Worm (Caenorhabditis elegans) whole organism, L3 larva: ENCODE measurements around the gene EEED8.2.

Source experiments
- R02D3.7 ChIP-seq: fragments of 150-350 bp; optimal IDR thresholded peaks from 2 replicates; lab custom pipeline; 2014; ENCODE audit warnings: missing biosample characterization, missing genetic modification characterization
- ceh-16 ChIP-seq: sonication (generic microtip); optimal IDR thresholded peaks from 2 replicates; lab custom pipeline; 2017; ENCODE audit warnings: missing biosample characterization, missing genetic modification characterization
- ceh-82 ChIP-seq: fragments of 150-350 bp; optimal IDR thresholded peaks from 2 replicates; lab custom pipeline; 2014; ENCODE audit warnings: missing biosample characterization, missing genetic modification characterization
- ceh-9 ChIP-seq: sonication (generic microtip); optimal IDR thresholded peaks from 2 replicates; lab custom pipeline; 2018; ENCODE audit warnings: missing biosample characterization, missing genetic modification characterization
- daf-12 ChIP-seq: fragments of 150-350 bp; optimal IDR thresholded peaks from 2 replicates; lab custom pipeline; 2014; ENCODE audit warnings: missing biosample characterization, missing genetic modification reagents, missing genetic modification characterization
- egl-27 ChIP-seq: sonication (generic microtip); optimal IDR thresholded peaks from 4 replicates; lab custom pipeline; 2017; ENCODE audit warnings: missing biosample characterization, missing genetic modification reagents, missing genetic modification characterization
- egl-5 ChIP-seq: fragments of 150-350 bp; optimal IDR thresholded peaks from 2 replicates; lab custom pipeline; 2017; ENCODE audit warnings: missing biosample characterization, missing genetic modification reagents, missing genetic modification characterization, inconsistent platforms
- elt-1 ChIP-seq: fragments of 150-350 bp; optimal IDR thresholded peaks from 2 replicates; lab custom pipeline; 2014; ENCODE audit warnings: missing biosample characterization, missing genetic modification characterization
- elt-2 ChIP-seq: sonication (generic microtip); optimal IDR thresholded peaks from 2 replicates; lab custom pipeline; 2016; ENCODE audit warnings: missing genetic modification reagents, mild to moderate bottlenecking, missing genetic modification characterization, missing compliant biosample characterization
- elt-3 ChIP-seq, 3 experiments: fragments of 150-350 bp in 1 of 3; sonication (generic microtip) in 2 of 3; optimal IDR thresholded peaks; 2 replicates in 2 of 3; 4 replicates in 1 of 3; lab custom pipeline; 2014 to 2017; ENCODE audit warnings: missing biosample characterization in 3 of 3, missing genetic modification characterization in 3 of 3
- eor-1 ChIP-seq, 2 experiments: fragments of 150-350 bp; optimal IDR thresholded peaks; 2 replicates each; lab custom pipeline; 2014 to 2018; ENCODE audit warnings: missing biosample characterization in 2 of 2, missing genetic modification characterization in 2 of 2
- fkh-10 ChIP-seq: sonication (generic microtip); optimal IDR thresholded peaks from 2 replicates; lab custom pipeline; 2017; ENCODE audit warnings: missing biosample characterization, missing genetic modification reagents, missing genetic modification characterization
- fkh-2 ChIP-seq: fragments of 150-350 bp; optimal IDR thresholded peaks from 2 replicates; lab custom pipeline; 2014; ENCODE audit warnings: missing biosample characterization, missing genetic modification reagents, missing genetic modification characterization
- fos-1 ChIP-seq: fragments of 150-350 bp; optimal IDR thresholded peaks from 2 replicates; lab custom pipeline; 2014; ENCODE audit warnings: missing biosample characterization, missing genetic modification characterization
- hmg-11 ChIP-seq: sonication (generic microtip); optimal IDR thresholded peaks from 2 replicates; lab custom pipeline; 2016; ENCODE audit warnings: missing genetic modification characterization, missing compliant biosample characterization
- lsy-12 ChIP-seq: sonication (generic microtip); optimal IDR thresholded peaks from 2 replicates; lab custom pipeline; 2016; ENCODE audit warnings: mild to moderate bottlenecking, missing genetic modification characterization, missing compliant biosample characterization
- nfya-1 ChIP-seq: sonication (generic microtip); optimal IDR thresholded peaks from 2 replicates; lab custom pipeline; 2017; ENCODE audit warnings: missing genetic modification characterization, mild to moderate bottlenecking, missing compliant biosample characterization, antibody characterized with exemption, moderate library complexity; ENCODE audit not compliant: insufficient read depth
- nhr-12 ChIP-seq: fragments of 150-350 bp; optimal IDR thresholded peaks from 2 replicates; lab custom pipeline; 2014; ENCODE audit warnings: missing biosample characterization, missing genetic modification characterization
- nhr-23 ChIP-seq: fragments of 150-350 bp; optimal IDR thresholded peaks from 2 replicates; lab custom pipeline; 2014; ENCODE audit warnings: missing biosample characterization, missing genetic modification reagents, missing genetic modification characterization
- nhr-237 ChIP-seq: fragments of 150-350 bp; optimal IDR thresholded peaks from 2 replicates; lab custom pipeline; 2014; ENCODE audit warnings: missing biosample characterization, missing genetic modification characterization
- nhr-25 ChIP-seq: sonication (generic microtip); optimal IDR thresholded peaks from 2 replicates; lab custom pipeline; 2017; ENCODE audit warnings: missing biosample characterization, missing genetic modification characterization
- nhr-28 ChIP-seq: fragments of 150-350 bp; optimal IDR thresholded peaks from 2 replicates; lab custom pipeline; 2014; ENCODE audit warnings: missing biosample characterization, missing genetic modification characterization
- nhr-43 ChIP-seq: sonication (generic microtip); optimal IDR thresholded peaks from 2 replicates; lab custom pipeline; 2016; ENCODE audit warnings: mild to moderate bottlenecking, missing genetic modification characterization, missing compliant biosample characterization; ENCODE audit not compliant: poor library complexity, severe bottlenecking
- nhr-76 ChIP-seq: fragments of 150-350 bp; sonication (generic microtip); optimal IDR thresholded peaks from 5 replicates; lab custom pipeline; 2014; ENCODE audit warnings: missing biosample characterization, missing genetic modification characterization
- nhr-77 ChIP-seq: fragments of 150-350 bp; optimal IDR thresholded peaks from 2 replicates; lab custom pipeline; 2014; ENCODE audit warnings: missing biosample characterization, missing genetic modification characterization
- pha-4 ChIP-seq: fragments of 150-350 bp; optimal IDR thresholded peaks from 2 replicates; lab custom pipeline; 2014; ENCODE audit warnings: missing biosample characterization, missing genetic modification reagents, missing genetic modification characterization
- pqm-1 ChIP-seq: fragments of 150-350 bp; optimal IDR thresholded peaks from 2 replicates; lab custom pipeline; 2017; ENCODE audit warnings: missing biosample characterization, missing genetic modification characterization, inconsistent platforms
- skn-1 ChIP-seq: fragments of 150-350 bp; optimal IDR thresholded peaks from 2 replicates; lab custom pipeline; 2014; ENCODE audit warnings: missing biosample characterization, missing genetic modification characterization
- snpc-4 ChIP-seq: fragments of 150-350 bp; optimal IDR thresholded peaks from 2 replicates; lab custom pipeline; 2014; ENCODE audit warnings: missing biosample characterization, missing genetic modification characterization
- tbx-2 ChIP-seq: sonication (generic microtip); optimal IDR thresholded peaks from 2 replicates; lab custom pipeline; 2016; ENCODE audit warnings: mild to moderate bottlenecking, missing genetic modification characterization, missing compliant biosample characterization
- unc-39 ChIP-seq: sonication (generic microtip); optimal IDR thresholded peaks from 4 replicates; lab custom pipeline; 2017; ENCODE audit warnings: missing biosample characterization, missing genetic modification characterization
- unc-62 ChIP-seq: fragments of 150-350 bp; sonication (generic microtip); optimal IDR thresholded peaks from 4 replicates; lab custom pipeline; 2014; ENCODE audit warnings: missing biosample characterization, missing genetic modification reagents, missing genetic modification characterization
- ztf-11 ChIP-seq: fragments of 150-350 bp; optimal IDR thresholded peaks from 2 replicates; lab custom pipeline; 2014; ENCODE audit warnings: missing biosample characterization, missing genetic modification characterization

The EEED8.2 gene

DNA sequence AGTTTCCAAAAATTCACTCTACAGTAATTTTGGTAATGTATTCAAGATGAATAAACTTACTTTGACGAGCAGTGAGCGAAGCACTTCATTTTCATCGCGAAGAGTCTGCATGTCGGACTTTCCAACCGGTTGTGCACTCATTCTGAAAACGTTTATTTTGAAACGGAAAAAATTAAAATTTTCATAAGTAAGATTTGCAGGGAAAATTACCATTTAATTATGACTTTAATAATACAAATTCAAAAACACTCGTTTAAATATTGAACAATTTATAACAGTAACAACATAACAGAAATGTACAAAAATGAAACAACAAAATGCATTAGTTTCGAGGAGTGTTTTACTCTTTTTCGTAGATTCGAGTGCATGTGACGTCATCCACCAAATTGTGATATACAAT lies 4.0 kb upstream of the EEED8.2 start, which contains the start of the genes EEED8.13 and EEED8.18:
Gene EEED8.13, minus strand, starts transcription at position 101 of the 400 bp plus-strand sequence.
Gene EEED8.18, minus strand, starts transcription at position 144 of the 400 bp plus-strand sequence.
- no peak for TF ChIP-seq unc-39 (tag; lab: Kevin White, UChicago)
- no peak for TF ChIP-seq nhr-12 (tag; lab: Kevin White, UChicago)
- no peak for TF ChIP-seq egl-5 (tag; lab: Kevin White, UChicago)
- no peak for TF ChIP-seq elt-2 (tag; lab: Kevin White, UChicago)
- TF ChIP-seq nhr-77 (tag; lab: Kevin White, UChicago): no peak
- TF ChIP-seq lsy-12: no peak
- no peak for TF ChIP-seq nhr-23 (tag; lab: Kevin White, UChicago)
- TF ChIP-seq tbx-2 (tag; lab: Kevin White, UChicago): no peak
- TF ChIP-seq ceh-16: no peak

- no peak for TF ChIP-seq fkh-2 (tag; lab: Kevin White, UChicago)
- TF ChIP-seq nhr-43: no peak
- no peak for TF ChIP-seq nfya-1
Measured at ce11 chrII:5414040-5414439, 2.5 kb upstream of the EEED8.2 start, which contains the start of the genes EEED8.14 and EEED8.3. EEED8.14 (minus strand) TSS chrII:5414052. EEED8.3 (plus strand) TSS chrII:5414276.

DNA sequence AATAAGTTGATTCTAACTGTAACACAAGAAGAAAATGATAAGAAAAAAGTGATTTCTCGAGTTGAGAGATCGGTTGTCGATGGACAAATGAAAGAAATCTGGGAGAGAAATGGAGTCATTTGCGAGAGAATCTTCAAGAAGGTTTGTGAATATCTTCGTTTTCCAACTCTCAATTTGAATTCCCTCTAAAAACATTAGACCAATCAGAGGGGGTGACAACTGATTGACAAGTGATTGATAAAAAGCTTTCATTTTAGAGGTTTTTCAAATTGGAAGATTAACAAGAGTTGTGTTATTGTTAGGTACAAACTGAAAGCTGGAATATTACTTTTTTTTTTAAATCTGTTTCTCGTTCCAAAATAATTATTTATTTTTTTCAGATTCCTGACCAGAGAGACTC lies 1.4 kb downstream of the EEED8.2 start:
- TF ChIP-seq fos-1 (tag; lab: Kevin White, UChicago) (no peak), skn-1 (no peak), nhr-28 (tag; lab: Kevin White, UChicago) (no peak), nhr-237 (tag; lab: Kevin White, UChicago) (no peak), lsy-12 (no peak), snpc-4 (tag; lab: Kevin White, UChicago) (no peak), nhr-43 (no peak), R02D3.7 (tag; lab: Kevin White, UChicago) (no peak), ztf-11 (tag; lab: Kevin White, UChicago) (no peak), nhr-23 (tag; lab: Kevin White, UChicago) (no peak), elt-2 (tag; lab: Kevin White, UChicago) (no peak), egl-27 (tag; lab: Kevin White, UChicago) (no peak), ceh-82 (tag; lab: Kevin White, UChicago) (no peak), daf-12 (tag; lab: Kevin White, UChicago) (no peak), nhr-76 (tag; lab: Kevin White, UChicago) (no peak), elt-3 (tag; optimal IDR thresholded peaks at IDR 0.05; lab: Kevin White, UChicago) (no peak), hmg-11 (tag; lab: Kevin White, UChicago) (no peak)

DNA sequence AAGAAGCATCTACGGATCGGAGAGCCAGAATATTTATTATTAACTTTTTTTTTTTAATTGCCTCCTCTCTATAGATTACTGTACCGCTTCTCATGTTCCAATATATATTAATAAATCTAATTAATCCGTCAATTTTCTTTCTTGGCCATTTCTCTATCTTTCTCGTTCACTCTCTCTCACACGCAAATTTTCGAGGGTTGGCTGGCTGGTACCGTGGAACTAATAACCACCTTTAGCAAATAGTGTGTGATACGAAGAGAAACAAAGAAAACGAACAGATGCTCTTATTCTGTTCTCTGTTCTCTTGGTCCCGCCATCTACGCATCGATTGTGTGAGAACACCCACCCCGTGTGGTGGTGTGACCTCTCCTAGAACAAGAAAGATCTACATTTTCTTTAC lies 1.8 kb downstream of the EEED8.2 start:
- TF ChIP-seq nhr-77 (tag; lab: Kevin White, UChicago) (no peak), eor-1 (tag; optimal IDR thresholded peaks at IDR 0.05; lab: Kevin White, UChicago) (no peak), unc-62 (GFP tag; lab: Kevin White, UChicago) (no peak), skn-1 (no peak), elt-1 (tag; lab: Kevin White, UChicago) (no peak), hmg-11 (tag; lab: Kevin White, UChicago) (no peak), fos-1 (tag; lab: Kevin White, UChicago) (no peak), tbx-2 (tag; lab: Kevin White, UChicago) (no peak)

DNA sequence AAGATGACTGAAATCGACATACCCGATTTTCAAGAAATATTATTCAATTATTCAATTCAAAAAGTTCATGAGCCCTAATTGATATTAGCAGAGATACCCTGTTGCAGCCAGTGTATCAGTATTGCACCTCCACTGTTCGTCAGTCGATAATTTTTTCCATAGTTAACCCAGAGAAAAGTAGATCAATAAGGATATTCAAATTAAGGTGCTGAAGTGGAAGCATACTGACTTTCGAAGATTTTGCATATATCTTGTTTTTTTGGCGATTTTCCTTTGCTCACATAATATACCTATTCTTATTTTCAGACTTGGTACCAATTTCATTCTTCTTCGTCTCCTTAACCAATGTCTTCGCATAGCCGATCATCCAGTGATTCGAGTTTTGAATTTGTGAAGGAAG lies 2.4 kb downstream of the EEED8.2 start, which contains the start of gene EEED8.15:
Gene EEED8.15, plus strand, starts transcription at position 301 of the 400 bp plus-strand sequence.
- TF ChIP-seq nhr-25 (tag; lab: Kevin White, UChicago): no peak
- no peak for TF ChIP-seq ceh-9 (tag; lab: Kevin White, UChicago)
- no peak for TF ChIP-seq hmg-11 (tag; lab: Kevin White, UChicago)
- TF ChIP-seq fkh-2 (tag; lab: Kevin White, UChicago): no peak
- TF ChIP-seq, all 47 proteins: peak for 0

- TF ChIP-seq elt-3 (tag; optimal IDR thresholded peaks at IDR 0.05; lab: Kevin White, UChicago) (no peak), lsy-12 (no peak), nhr-25 (tag; lab: Kevin White, UChicago) (peak; percentile 13), nfya-1 (peak; percentile 45), fkh-10 (GFP tag; lab: Kevin White, UChicago) (no peak), hmg-11 (tag; lab: Kevin White, UChicago) (no peak), unc-39 (tag; lab: Kevin White, UChicago) (no peak), nhr-77 (tag; lab: Kevin White, UChicago) (no peak), pqm-1 (no peak), pha-4 (tag; lab: Kevin White, UChicago) (peak; percentile 71), ceh-82 (tag; lab: Kevin White, UChicago) (no peak)
Measured at ce11 chrII:5420947-5421614, 4.6 kb downstream of the EEED8.2 start, which contains the start of gene tofu-6. tofu-6 (plus strand) TSS chrII:5421248.
